Fruit fly (Drosophila melanogaster) whole organism, embryonic: Measurements from ENCODE around the gene CG7519.

Experiments used
- ATbp ChIP-seq: fragments of 200-800 bp; sonication (Bioruptor generic); optimal IDR thresholded peaks from 2 replicates; lab custom pipeline; 2017; ENCODE audit warnings: missing biosample characterization, mild to moderate bottlenecking, missing genetic modification characterization, missing genetic modification reagents
- Adf1 ChIP-seq: fragments of 200-800 bp; sonication (Bioruptor generic); IDR thresholded peaks from 2 replicates; pipeline ENCODE4 v1.3.6; 2022; ENCODE audit warnings: missing biosample characterization, missing genetic modification characterization
- BEAF-32 ChIP-seq: fragments of 200-800 bp; sonication (Bioruptor generic); optimal IDR thresholded peaks from 3 replicates; lab custom pipeline; 2017; ENCODE audit warnings: missing biosample characterization, missing genetic modification characterization, mild to moderate bottlenecking, moderate library complexity, missing genetic modification reagents
- Bgb ChIP-seq: fragments of 200-800 bp; sonication (Bioruptor generic); IDR thresholded peaks from 2 replicates; pipeline ENCODE4 v1.3.6; 2022; ENCODE audit warnings: missing biosample characterization, missing genetic modification characterization; ENCODE audit not compliant: partially characterized antibody
- CG10366 ChIP-seq: fragments of 200-800 bp; sonication (Bioruptor generic); IDR thresholded peaks from 2 replicates; pipeline ENCODE4 v1.3.6; 2022; ENCODE audit warnings: missing biosample characterization, missing genetic modification characterization
- CG10565 ChIP-seq: fragments of 200-800 bp; sonication (Bioruptor generic); optimal IDR thresholded peaks from 3 replicates; lab custom pipeline; 2016; ENCODE audit warnings: missing biosample characterization, mild to moderate bottlenecking, missing genetic modification characterization
- CG10979 ChIP-seq: fragments of 200-800 bp; sonication (Bioruptor generic); optimal IDR thresholded peaks from 2 replicates; lab custom pipeline; 2018; ENCODE audit warnings: missing biosample characterization, mild to moderate bottlenecking, missing genetic modification characterization, moderate library complexity
- CG11085 ChIP-seq: fragments of 200-800 bp; sonication (Bioruptor generic); IDR thresholded peaks from 2 replicates; pipeline ENCODE4 v1.3.6; 2022; ENCODE audit warnings: missing biosample characterization, missing genetic modification characterization
- CG11398 ChIP-seq: fragments of 200-800 bp; sonication (Bioruptor generic); optimal IDR thresholded peaks from 2 replicates; lab custom pipeline; 2016; ENCODE audit warnings: missing biosample characterization, missing genetic modification characterization
- CG12155 ChIP-seq: fragments of 200-800 bp; sonication (Bioruptor generic); optimal IDR thresholded peaks from 3 replicates; lab custom pipeline; 2016; ENCODE audit warnings: missing biosample characterization, missing genetic modification characterization
- CG12299 ChIP-seq: fragments of 200-800 bp; sonication (Bioruptor generic); optimal IDR thresholded peaks from 2 replicates; lab custom pipeline; 2018; ENCODE audit warnings: missing biosample characterization, mild to moderate bottlenecking, missing genetic modification characterization
- CG13123 ChIP-seq: fragments of 200-800 bp; sonication (Bioruptor generic); optimal IDR thresholded peaks from 2 replicates; lab custom pipeline; 2016; ENCODE audit warnings: missing biosample characterization, missing genetic modification characterization
- CG14050 ChIP-seq: fragments of 200-800 bp; sonication (Bioruptor generic); IDR thresholded peaks from 3 replicates; pipeline ENCODE4 v1.3.6; 2022; ENCODE audit warnings: missing biosample characterization, missing genetic modification characterization
- CG14710 ChIP-seq: fragments of 200-800 bp; sonication (Bioruptor generic); optimal IDR thresholded peaks from 3 replicates; lab custom pipeline; 2019; ENCODE audit warnings: missing biosample characterization, mild to moderate bottlenecking, missing genetic modification characterization, moderate library complexity
- CG14965 ChIP-seq: fragments of 200-800 bp; sonication (Bioruptor generic); optimal IDR thresholded peaks from 2 replicates; lab custom pipeline; 2016; ENCODE audit warnings: missing biosample characterization, missing genetic modification characterization, borderline replicate concordance
- CG15011 ChIP-seq: fragments of 200-800 bp; sonication (Bioruptor generic); optimal IDR thresholded peaks from 3 replicates; lab custom pipeline; 2018; ENCODE audit warnings: missing biosample characterization, mild to moderate bottlenecking, missing genetic modification characterization
- CG15073 ChIP-seq: fragments of 200-800 bp; sonication (Bioruptor generic); optimal IDR thresholded peaks from 2 replicates; lab custom pipeline; 2016; ENCODE audit warnings: missing biosample characterization, missing genetic modification characterization
- CG2116 ChIP-seq: fragments of 200-800 bp; sonication (Bioruptor generic); optimal IDR thresholded peaks from 3 replicates; lab custom pipeline; 2018; ENCODE audit warnings: missing biosample characterization, mild to moderate bottlenecking, missing genetic modification characterization
- CG2120 ChIP-seq: fragments of 200-800 bp; sonication (Bioruptor generic); optimal IDR thresholded peaks from 3 replicates; lab custom pipeline; 2016; ENCODE audit warnings: missing biosample characterization, missing genetic modification characterization
- CG30020 ChIP-seq: fragments of 200-800 bp; optimal IDR thresholded peaks from 2 replicates; lab custom pipeline; 2019; ENCODE audit warnings: missing biosample characterization, mild to moderate bottlenecking, missing genetic modification characterization, moderate library complexity
- CG3995 ChIP-seq: fragments of 200-800 bp; sonication (Bioruptor generic); optimal IDR thresholded peaks from 3 replicates; lab custom pipeline; 2016; ENCODE audit warnings: missing biosample characterization, missing genetic modification characterization
- CG4707 ChIP-seq: fragments of 200-800 bp; sonication (Bioruptor generic); optimal IDR thresholded peaks from 2 replicates; lab custom pipeline; 2018; ENCODE audit warnings: missing biosample characterization, mild to moderate bottlenecking, missing genetic modification characterization, moderate library complexity
- CG4730 ChIP-seq: fragments of 200-800 bp; sonication (Bioruptor generic); IDR thresholded peaks from 2 replicates; pipeline ENCODE4 v1.3.6; 2022; ENCODE audit warnings: missing biosample characterization, missing genetic modification characterization
- CG4854 ChIP-seq: fragments of 200-800 bp; sonication (Bioruptor generic); optimal IDR thresholded peaks from 2 replicates; lab custom pipeline; 2016; ENCODE audit warnings: missing biosample characterization, missing genetic modification characterization, inconsistent platforms
- CG6689 ChIP-seq: fragments of 200-800 bp; sonication (Bioruptor generic); IDR thresholded peaks from 2 replicates; pipeline ENCODE4 v1.3.6; 2022; ENCODE audit warnings: missing biosample characterization, missing genetic modification characterization
- CG7987 ChIP-seq: fragments of 200-800 bp; sonication (Bioruptor generic); optimal IDR thresholded peaks from 2 replicates; lab custom pipeline; 2018; ENCODE audit warnings: missing biosample characterization, mild to moderate bottlenecking, missing genetic modification characterization, moderate library complexity
- CHES-1-like ChIP-seq: fragments of 200-800 bp; sonication (Bioruptor generic); optimal IDR thresholded peaks from 2 replicates; lab custom pipeline; 2016; ENCODE audit warnings: missing biosample characterization, missing genetic modification characterization
- Chrac-16 ChIP-seq: fragments of 200-800 bp; sonication (Bioruptor generic); optimal IDR thresholded peaks from 3 replicates; lab custom pipeline; 2016; ENCODE audit warnings: missing biosample characterization, missing genetic modification characterization
- Drgx ChIP-seq: fragments of 200-800 bp; sonication (Bioruptor generic); IDR thresholded peaks from 2 replicates; pipeline ENCODE4 v1.3.6; 2022; ENCODE audit warnings: missing biosample characterization, missing genetic modification characterization
- E2f1 ChIP-seq: fragments of 200-800 bp; sonication (Bioruptor generic); IDR thresholded peaks from 2 replicates; pipeline ENCODE4 v1.3.6; 2022; ENCODE audit warnings: missing biosample characterization, missing genetic modification characterization
- Hand ChIP-seq: fragments of 200-800 bp; sonication (Bioruptor generic); optimal IDR thresholded peaks from 2 replicates; lab custom pipeline; 2017; ENCODE audit warnings: mild to moderate bottlenecking, missing biosample characterization, missing genetic modification reagents, missing genetic modification characterization
- HmgD ChIP-seq: fragments of 200-800 bp; sonication (Bioruptor generic); optimal IDR thresholded peaks from 3 replicates; lab custom pipeline; 2016; ENCODE audit warnings: missing biosample characterization, missing genetic modification characterization
- Mad ChIP-seq: fragments of 200-800 bp; sonication (Bioruptor generic); optimal IDR thresholded peaks from 2 replicates; lab custom pipeline; 2016; ENCODE audit warnings: missing biosample characterization, missing genetic modification characterization
- Med ChIP-seq: fragments of 200-800 bp; sonication (Bioruptor generic); peaks from one replicate; lab custom pipeline; 2016; ENCODE audit warnings: missing biosample characterization, missing genetic modification characterization, mild to moderate bottlenecking, inconsistent platforms, moderate library complexity
- NK7.1 ChIP-seq: fragments of 200-800 bp; sonication (Bioruptor generic); optimal IDR thresholded peaks from 3 replicates; lab custom pipeline; 2016; ENCODE audit warnings: missing biosample characterization, missing genetic modification characterization
- Stat92E ChIP-seq, 3 experiments: fragments of >200 bp in 2 of 3; fragments of 200-800 bp in 1 of 3; sonication (Bioruptor generic) in 1 of 3; optimal IDR thresholded peaks; 2 replicates each; lab custom pipeline; 2017 to 2019; ENCODE audit warnings: missing biosample characterization in 3 of 3, missing genetic modification characterization in 3 of 3, mild to moderate bottlenecking in 1 of 3, moderate library complexity in 1 of 3
- Xbp1 ChIP-seq: fragments of 200-800 bp; sonication (Bioruptor generic); optimal IDR thresholded peaks from 3 replicates; lab custom pipeline; 2016; ENCODE audit warnings: missing biosample characterization, mild to moderate bottlenecking, missing genetic modification characterization
- ara ChIP-seq: fragments of 200-800 bp; sonication (Bioruptor generic); IDR thresholded peaks from 2 replicates; pipeline ENCODE4 v1.3.6; 2022; ENCODE audit warnings: missing biosample characterization, missing genetic modification characterization
- bcd ChIP-seq: fragments of 200-800 bp; sonication (Bioruptor generic); optimal IDR thresholded peaks from 2 replicates; lab custom pipeline; 2017; ENCODE audit warnings: missing biosample characterization, mild to moderate bottlenecking, missing genetic modification characterization
- bigmax ChIP-seq: fragments of 200-800 bp; sonication (Bioruptor generic); optimal IDR thresholded peaks from 2 replicates; lab custom pipeline; 2018; ENCODE audit warnings: missing biosample characterization, mild to moderate bottlenecking, missing genetic modification characterization
- cato ChIP-seq: fragments of 200-800 bp; sonication (Bioruptor generic); optimal IDR thresholded peaks from 2 replicates; lab custom pipeline; 2016; ENCODE audit warnings: missing biosample characterization, missing genetic modification characterization, borderline replicate concordance
- da ChIP-seq: fragments of 200-800 bp; sonication (Bioruptor generic); optimal IDR thresholded peaks from 2 replicates; lab custom pipeline; 2016; ENCODE audit warnings: missing biosample characterization, missing genetic modification characterization
- emc ChIP-seq: fragments of 200-800 bp; sonication (Bioruptor generic); optimal IDR thresholded peaks from 2 replicates; lab custom pipeline; 2016; ENCODE audit warnings: missing biosample characterization, missing genetic modification characterization
- fru ChIP-seq: fragments of >200 bp; optimal IDR thresholded peaks from 2 replicates; lab custom pipeline; 2017
- lmd ChIP-seq: fragments of 200-800 bp; sonication (Bioruptor generic); IDR thresholded peaks from 2 replicates; pipeline ENCODE4 v1.3.6; 2022; ENCODE audit warnings: missing biosample characterization, missing genetic modification characterization
- prd ChIP-seq, 3 experiments: fragments of >200 bp in 2 of 3; fragments of 200-800 bp in 1 of 3; sonication (Bioruptor generic) in 1 of 3; optimal IDR thresholded peaks in 2 of 3; IDR thresholded peaks in 1 of 3; 2 replicates in 2 of 3; 3 replicates in 1 of 3; pipeline versions ENCODE4 v1.3.6 to Lab custom; 2017 to 2022; ENCODE audit warnings: missing biosample characterization in 1 of 3, missing genetic modification characterization in 1 of 3
- ranshi ChIP-seq: fragments of 200-800 bp; sonication (Bioruptor generic); IDR thresholded peaks from 2 replicates; pipeline ENCODE4 v1.3.6; 2022; ENCODE audit warnings: missing biosample characterization, missing genetic modification characterization
- sisA ChIP-seq: fragments of 200-800 bp; sonication (Bioruptor generic); IDR thresholded peaks from 2 replicates; pipeline ENCODE4 v1.3.6; 2022; ENCODE audit warnings: missing biosample characterization, missing genetic modification characterization
- so ChIP-seq: fragments of 200-800 bp; sonication (Bioruptor generic); IDR thresholded peaks from 3 replicates; pipeline ENCODE4 v1.3.6; 2022; ENCODE audit warnings: missing biosample characterization, missing genetic modification characterization
- tx ChIP-seq: fragments of 200-800 bp; sonication (Bioruptor generic); optimal IDR thresholded peaks from 2 replicates; lab custom pipeline; 2016; ENCODE audit warnings: missing biosample characterization, missing genetic modification characterization
- wdn ChIP-seq: fragments of 200-800 bp; sonication (Bioruptor generic); IDR thresholded peaks from 2 replicates; pipeline ENCODE4 v1.3.6; 2022; ENCODE audit warnings: missing biosample characterization, missing genetic modification characterization

CG7519 gene

dm6 chr3L:21501928-21502327, 9.0 kb downstream of the CG7519 start (continued):
- TF ChIP-seq Xbp1 (GFP tag; lab: Kevin White, UChicago) (no peak), CG2116 (GFP tag; lab: Kevin White, UChicago) (no peak), tx (GFP tag; lab: Kevin White, UChicago) (no peak), Adf1 (GFP tag; lab: Robert Waterston, UW) (no peak), CG10366 (GFP tag; lab: Robert Waterston, UW) (peak; percentile 34; the same call in 1 of the 2 replicates), cato (no peak), wdn (GFP tag; lab: Robert Waterston, UW) (0 out of 2 replicates have a peak, but pooled peaks have one; percentile 42), CG10979 (tag; lab: Kevin White, UChicago) (no peak), da (GFP tag; lab: Kevin White, UChicago) (no peak), ara (GFP tag; lab: Robert Waterston, UW) (no peak), HmgD (GFP tag; lab: Kevin White, UChicago) (no peak), ranshi (GFP tag; lab: Robert Waterston, UW) (0 out of 2 replicates have a peak, but pooled peaks have one; percentile 10), CG6689 (GFP tag; lab: Robert Waterston, UW) (0 out of 2 replicates have a peak, but pooled peaks have one; percentile 25), prd (optimal IDR thresholded peaks at IDR 0.05; lab: Kevin White, UChicago) (no peak), prd (GFP tag; IDR thresholded peaks at IDR 0.05; lab: Robert Waterston, UW) (peak; percentile 22; the same call in 1 of the 3 replicates), Drgx (GFP tag; lab: Robert Waterston, UW) (no peak), CG12299 (no peak), CG4730 (GFP tag; lab: Robert Waterston, UW) (no peak), so (GFP tag; lab: Robert Waterston, UW) (0 out of 3 replicates have a peak, but pooled peaks have one; percentile 8), CG30020 (no peak), CG13123 (GFP tag; lab: Kevin White, UChicago) (no peak), CG7987 (no peak), CG4707 (GFP tag; lab: Kevin White, UChicago) (no peak), CG15011 (GFP tag; lab: Kevin White, UChicago) (no peak), CG11398 (GFP tag; lab: Kevin White, UChicago) (no peak), CG10565 (GFP tag; lab: Kevin White, UChicago) (no peak), Chrac-16 (GFP tag; lab: Kevin White, UChicago) (no peak), sisA (GFP tag; lab: Robert Waterston, UW) (no peak), BEAF-32 (GFP tag; lab: Kevin White, UChicago) (no peak), fru (lab: Kevin White, UChicago) (no peak), Bgb (no peak), lmd (GFP tag; lab: Robert Waterston, UW) (peak; percentile 38; the same call in 1 of the 2 replicates), CG14050 (GFP tag; lab: Robert Waterston, UW) (no peak), CG15073 (no peak), NK7.1 (GFP tag; lab: Kevin White, UChicago) (no peak), Hand (no peak), CHES-1-like (GFP tag; lab: Kevin White, UChicago) (no peak), bcd (GFP tag; lab: Kevin White, UChicago) (peak; percentile 15), bigmax (GFP tag; lab: Kevin White, UChicago) (no peak), CG11085 (GFP tag; lab: Robert Waterston, UW) (no peak), CG12155 (GFP tag; lab: Kevin White, UChicago) (no peak), CG2120 (GFP tag; lab: Kevin White, UChicago) (peak; percentile 5), Stat92E (GFP tag; optimal IDR thresholded peaks at IDR 0.05; lab: Kevin White, UChicago) (no peak), CG4854 (GFP tag; lab: Kevin White, UChicago) (no peak), CG3995 (no peak), CG14710 (tag; lab: Kevin White, UChicago) (no peak), CG14965 (no peak), Med (GFP tag; lab: Kevin White, UChicago) (peak; percentile 23), Mad (GFP tag; lab: Kevin White, UChicago) (no peak), ATbp (no peak), E2f1 (GFP tag; lab: Robert Waterston, UW) (peak; percentile 39; the same call in 1 of the 2 replicates), emc (GFP tag; lab: Kevin White, UChicago) (no peak)
